Fruit fly (Drosophila melanogaster): ENCODE results near the gene Taf7.

Gene Taf7

DNA sequence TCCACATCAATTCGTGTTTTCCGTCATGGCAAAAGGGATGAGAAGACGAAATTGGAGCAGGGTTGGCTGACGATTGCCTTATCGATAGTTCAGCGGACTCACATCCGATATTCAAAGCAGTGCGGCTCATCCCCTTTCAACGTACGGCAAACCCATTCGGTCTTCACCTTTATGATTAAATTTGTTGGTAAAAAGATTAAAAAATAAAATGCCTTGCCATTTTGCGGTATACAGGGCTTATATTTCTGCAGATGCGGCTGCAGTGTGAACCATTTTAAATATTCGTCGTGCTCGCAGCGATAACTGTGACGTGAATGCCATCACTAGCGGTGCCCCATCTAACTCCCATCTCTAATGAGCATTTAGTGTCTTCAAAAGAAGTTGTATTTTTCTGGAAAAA is at the start of gene Taf7, which contains the start of gene EMC1 (continued):
- TF ChIP-seq CG10462 (GFP tag; optimal IDR thresholded peaks at IDR 0.05) = no peak
- TF ChIP-seq zen2 (GFP tag; IDR thresholded peaks at IDR 0.05; ENCODE audit: partially characterized antibody) = peak; percentile 69; the same call in 1 of the 3 replicates
- peak; percentile 23 for TF ChIP-seq az2 (GFP tag; optimal IDR thresholded peaks at IDR 0.05)
- TF ChIP-seq CG10209 (GFP tag; optimal IDR thresholded peaks at IDR 0.05) = no peak
- peak; percentile 63 for TF ChIP-seq CG15514 (GFP tag; optimal IDR thresholded peaks at IDR 0.05)
- TF ChIP-seq Doc2 (GFP tag; IDR thresholded peaks at IDR 0.05) = no peak
- no peak for TF ChIP-seq CG18476 (GFP tag; optimal IDR thresholded peaks at IDR 0.05)
- TF ChIP-seq Ptx1 (GFP tag; IDR thresholded peaks at IDR 0.05) = peak; percentile 54
- 0 out of 2 replicates have a peak, but pooled peaks have one; percentile 13 for TF ChIP-seq esg (GFP tag; conservative IDR thresholded peaks at IDR 0.05)
- TF ChIP-seq CG9727 (GFP tag; optimal IDR thresholded peaks at IDR 0.05) = no peak
- TF ChIP-seq CG10366 (GFP tag; IDR thresholded peaks at IDR 0.05) = no peak
- TF ChIP-seq Sry-β (GFP tag; optimal IDR thresholded peaks at IDR 0.05) = peak; percentile 68
- TF ChIP-seq vvl (GFP tag; IDR thresholded peaks at IDR 0.05) = no peak
- no peak for TF ChIP-seq aop (GFP tag; IDR thresholded peaks at IDR 0.05)
- TF ChIP-seq Fer1 (GFP tag; optimal IDR thresholded peaks at IDR 0.05) = no peak
- TF ChIP-seq al (GFP tag; IDR thresholded peaks at IDR 0.05) = 0 out of 2 replicates have a peak, but pooled peaks have one; percentile 17
- TF ChIP-seq GATAe (GFP tag; conservative IDR thresholded peaks at IDR 0.05) = no peak
- TF ChIP-seq fd96Cb (tag; optimal IDR thresholded peaks at IDR 0.05) = no peak
- no peak for TF ChIP-seq E2f1 (GFP tag; IDR thresholded peaks at IDR 0.05)
- no peak for TF ChIP-seq Taf1 (GFP tag; IDR thresholded peaks at IDR 0.05)
- TF ChIP-seq CG32767 (GFP tag; IDR thresholded peaks at IDR 0.05) = no peak
- TF ChIP-seq usp (GFP tag; optimal IDR thresholded peaks at IDR 0.05) = no peak
- no peak for TF ChIP-seq Hr39 (optimal IDR thresholded peaks at IDR 0.05)
- peak; percentile 52 for TF ChIP-seq slbo (GFP tag; IDR thresholded peaks at IDR 0.05)
- no peak for TF ChIP-seq CG9215 (GFP tag; IDR thresholded peaks at IDR 0.05)
- peak; percentile 70 for TF ChIP-seq CG13775 (GFP tag; optimal IDR thresholded peaks at IDR 0.05)
- no peak for TF ChIP-seq CG11456 (GFP tag; IDR thresholded peaks at IDR 0.05)
- TF ChIP-seq insv (GFP tag; optimal IDR thresholded peaks at IDR 0.05) = peak in 1 of 2 experiments; percentile 38
- no peak for TF ChIP-seq btn (GFP tag; optimal IDR thresholded peaks at IDR 0.05)
- TF ChIP-seq CG6854 (GFP tag; optimal IDR thresholded peaks at IDR 0.05) = no peak
- TF ChIP-seq CG14050 (GFP tag; IDR thresholded peaks at IDR 0.05) = no peak
- peak; percentile 100 for TF ChIP-seq Sin3A (optimal IDR thresholded peaks at IDR 0.05)
- peak; percentile 90 for TF ChIP-seq CG4617 (GFP tag; optimal IDR thresholded peaks at IDR 0.05; ENCODE audit: borderline replicate concordance)
- TF ChIP-seq ara (GFP tag; IDR thresholded peaks at IDR 0.05) = no peak
- TF ChIP-seq tap (tag; optimal IDR thresholded peaks at IDR 0.05) = no peak
- TF ChIP-seq CG13296 (GFP tag; optimal IDR thresholded peaks at IDR 0.05) = no peak
- no peak for TF ChIP-seq CG13894 (tag; optimal IDR thresholded peaks at IDR 0.05)
- TF ChIP-seq CG16815 (GFP tag; optimal IDR thresholded peaks at IDR 0.05) = peak; percentile 12
- TF ChIP-seq Awh (GFP tag; IDR thresholded peaks at IDR 0.05) = no peak
- TF ChIP-seq CG11504 (tag; optimal IDR thresholded peaks at IDR 0.05) = no peak
- TF ChIP-seq CG17328 (GFP tag; IDR thresholded peaks at IDR 0.05) = no peak
- TF ChIP-seq gce (GFP tag; IDR thresholded peaks at IDR 0.05) = no peak
- TF ChIP-seq amos (GFP tag; IDR thresholded peaks at IDR 0.05; ENCODE audit: partially characterized antibody) = peak; percentile 88
- no peak for TF ChIP-seq ERR (GFP tag; optimal IDR thresholded peaks at IDR 0.05)
- TF ChIP-seq CG7928 (GFP tag; optimal IDR thresholded peaks at IDR 0.05) = peak; percentile 82
- no peak for TF ChIP-seq CG10959 (GFP tag; IDR thresholded peaks at IDR 0.05)
- TF ChIP-seq CG17568 (GFP tag; optimal IDR thresholded peaks at IDR 0.05) = no peak
- peak; percentile 28 for TF ChIP-seq fu2 (GFP tag; optimal IDR thresholded peaks at IDR 0.05)
- TF ChIP-seq Neu2 (GFP tag; optimal IDR thresholded peaks at IDR 0.05; ENCODE audit: borderline replicate concordance) = peak; percentile 46
- TF ChIP-seq ro (GFP tag; IDR thresholded peaks at IDR 0.05) = no peak
- 0 out of 2 replicates have a peak, but pooled peaks have one; percentile 25 for TF ChIP-seq sob (GFP tag; IDR thresholded peaks at IDR 0.05)
- TF ChIP-seq CG17359 (tag; optimal IDR thresholded peaks at IDR 0.05) = no peak
- peak; percentile 42 for TF ChIP-seq lmd (GFP tag; IDR thresholded peaks at IDR 0.05)

All from whole organism, embryonic.